Fruit fly (Drosophila melanogaster): ENCODE measurements around the gene CG32500.

CG32500 gene

DNA sequence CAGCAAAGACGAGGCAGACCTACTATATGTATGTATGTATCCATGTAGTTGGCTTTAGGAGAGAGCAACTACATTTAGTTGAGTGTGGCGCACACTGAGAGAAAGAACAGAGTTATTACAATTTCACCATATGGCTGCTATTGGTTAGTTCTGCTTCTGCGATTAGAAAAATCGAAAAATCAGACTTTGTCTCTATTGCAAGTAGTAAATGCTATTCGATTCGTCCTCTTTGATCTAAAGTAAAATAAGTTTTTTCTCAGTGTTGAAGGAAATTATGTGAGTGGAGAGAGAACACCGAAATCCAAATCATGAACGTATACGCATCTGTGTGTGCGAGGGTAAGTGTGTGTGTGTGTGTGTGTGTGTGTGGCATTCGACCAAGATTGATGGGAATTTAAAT, 29.6 kb downstream of the CG32500 start (continued):
- TF ChIP-seq Blimp-1 (GFP tag; optimal IDR thresholded peaks at IDR 0.05) (peak; percentile 90), hbn (GFP tag; IDR thresholded peaks at IDR 0.05; ENCODE audit: partially characterized antibody) (no peak), CG17612 (GFP tag; IDR thresholded peaks at IDR 0.05) (peak; percentile 48; the same call in 1 of the 2 replicates), Dip3 (GFP tag; optimal IDR thresholded peaks at IDR 0.05) (peak; percentile 56), CG16863 (GFP tag; optimal IDR thresholded peaks at IDR 0.05) (peak; percentile 84), CG4360 (GFP tag; IDR thresholded peaks at IDR 0.05) (no peak), Dek (tag; optimal IDR thresholded peaks at IDR 0.05) (peak; percentile 49), tll (GFP tag; optimal IDR thresholded peaks at IDR 0.05) (no peak), Meics (GFP tag; optimal IDR thresholded peaks at IDR 0.05) (peak; percentile 60), cas (GFP tag; IDR thresholded peaks at IDR 0.05) (peak; percentile 54; the same call in 1 of the 2 replicates), seq (GFP tag; IDR thresholded peaks at IDR 0.05) (0 out of 2 replicates have a peak, but pooled peaks have one; percentile 40), sd (tag; optimal IDR thresholded peaks at IDR 0.05) (peak; percentile 28), CG14441 (GFP tag; IDR thresholded peaks at IDR 0.05) (peak; percentile 79), slou (GFP tag; optimal IDR thresholded peaks at IDR 0.05) (peak; percentile 46), Ssrp (tag; optimal IDR thresholded peaks at IDR 0.05) (peak; percentile 83), CG16813 (GFP tag; IDR thresholded peaks at IDR 0.05; ENCODE audit: partially characterized antibody) (no peak), CG10565 (GFP tag; optimal IDR thresholded peaks at IDR 0.05) (peak; percentile 24), ewg (GFP tag; optimal IDR thresholded peaks at IDR 0.05) (peak; percentile 69), HLH54F (GFP tag; optimal IDR thresholded peaks at IDR 0.05) (peak; percentile 63), grau (tag; optimal IDR thresholded peaks at IDR 0.05) (peak; percentile 81), luna (GFP tag; optimal IDR thresholded peaks at IDR 0.05) (no peak), psq (GFP tag; optimal IDR thresholded peaks at IDR 0.05) (peak; percentile 23), Hmx (GFP tag; optimal IDR thresholded peaks at IDR 0.05) (no peak), MTF-1 (GFP tag; optimal IDR thresholded peaks at IDR 0.05; ENCODE audit: borderline replicate concordance) (peak; percentile 43), CG12104 (GFP tag; optimal IDR thresholded peaks at IDR 0.05) (peak; percentile 50), ems (GFP tag; optimal IDR thresholded peaks at IDR 0.05) (peak; percentile 69), Vsx1 (GFP tag; optimal IDR thresholded peaks at IDR 0.05) (peak; percentile 17), fu2 (GFP tag; optimal IDR thresholded peaks at IDR 0.05) (peak; percentile 49), al (GFP tag; IDR thresholded peaks at IDR 0.05) (0 out of 2 replicates have a peak, but pooled peaks have one; percentile 14), Abd-B (GFP tag; optimal IDR thresholded peaks at IDR 0.05) (peak; percentile 82), ranshi (GFP tag; IDR thresholded peaks at IDR 0.05) (peak; percentile 86), CG6654 (GFP tag; optimal IDR thresholded peaks at IDR 0.05) (peak; percentile 66), tap (tag; optimal IDR thresholded peaks at IDR 0.05) (peak; percentile 82), en (GFP tag; optimal IDR thresholded peaks at IDR 0.05) (peak; percentile 54), CG7556 (GFP tag; optimal IDR thresholded peaks at IDR 0.05) (peak; percentile 70), HLH4C (GFP tag; IDR thresholded peaks at IDR 0.05; ENCODE audit: partially characterized antibody) (no peak), bcd (GFP tag; optimal IDR thresholded peaks at IDR 0.05) (peak; percentile 81), jing (GFP tag; optimal IDR thresholded peaks at IDR 0.05) (peak; percentile 78), CG1233 (GFP tag; optimal IDR thresholded peaks at IDR 0.05) (peak; percentile 77), NFAT (GFP tag; IDR thresholded peaks at IDR 0.05) (no peak), pan (optimal IDR thresholded peaks at IDR 0.05) (no peak), pan (GFP tag; optimal IDR thresholded peaks at IDR 0.05 in 1 of 2, IDR thresholded peaks at IDR 0.05 in 1 of 2) (peak in 1 of 2 experiments; percentile 83), CG4617 (GFP tag; optimal IDR thresholded peaks at IDR 0.05; ENCODE audit: borderline replicate concordance) (peak; percentile 54), hb (GFP tag; IDR thresholded peaks at IDR 0.05; ENCODE audit: partially characterized antibody) (no peak), p53 (GFP tag; optimal IDR thresholded peaks at IDR 0.05) (peak; percentile 63), Hr3 (GFP tag; optimal IDR thresholded peaks at IDR 0.05) (peak; percentile 78), Spps (tag; optimal IDR thresholded peaks at IDR 0.05) (peak; percentile 80), lov (optimal IDR thresholded peaks at IDR 0.05) (no peak), lov (GFP tag; IDR thresholded peaks at IDR 0.05) (peak; percentile 89), Six4 (GFP tag; optimal IDR thresholded peaks at IDR 0.05) (peak; percentile 88)

Measured in whole organism, embryonic.